Worm (Caenorhabditis elegans) whole organism, L1 larva: ENCODE results near the gene gmps-1.
A peak's percentile ranks its signal among the peaks of the same experiment; 100 is the strongest.

Experiments used
- aha-1 ChIP-seq: fragments of 150-350 bp; optimal IDR thresholded peaks from 2 replicates; lab custom pipeline; 2014; ENCODE audit warnings: missing biosample characterization, missing genetic modification characterization
- blmp-1 ChIP-seq: fragments of 150-350 bp; optimal IDR thresholded peaks from 2 replicates; lab custom pipeline; 2014; ENCODE audit warnings: missing biosample characterization, missing genetic modification characterization
- ceh-8 ChIP-seq: fragments of 200-800 bp; sonication (Bioruptor generic); optimal IDR thresholded peaks from 2 replicates; lab custom pipeline; 2018; ENCODE audit warnings: mild to moderate bottlenecking, missing genetic modification characterization, moderate library complexity, missing compliant biosample characterization
- ceh-82 ChIP-seq, 3 experiments: fragments of 150-350 bp in 1 of 3; sonication (generic microtip) in 2 of 3; optimal IDR thresholded peaks; 2 replicates each; lab custom pipeline; 2014 to 2017; ENCODE audit warnings: missing biosample characterization in 3 of 3, missing genetic modification characterization in 3 of 3
- dpl-1 ChIP-seq, 3 experiments: fragments of 150-350 bp in 2 of 3; sonication (generic microtip) in 1 of 3; optimal IDR thresholded peaks; 2 replicates each; lab custom pipeline; 2014 to 2017; ENCODE audit warnings: missing biosample characterization in 3 of 3, missing genetic modification characterization in 3 of 3, missing genetic modification reagents in 3 of 3
- dsc-1 ChIP-seq: sonication (generic microtip); optimal IDR thresholded peaks from 2 replicates; lab custom pipeline; 2016; ENCODE audit warnings: mild to moderate bottlenecking, missing genetic modification characterization, missing compliant biosample characterization
- efl-1 ChIP-seq, 4 experiments: fragments of 150-350 bp; optimal IDR thresholded peaks in 3 of 4; peaks in 1 of 4; 1 replicate in 1 of 4; 2 replicates in 3 of 4; lab custom pipeline; 2014; ENCODE audit warnings: missing biosample characterization in 2 of 4, missing genetic modification characterization in 2 of 4, missing genetic modification reagents in 2 of 4
- egl-13 ChIP-seq: sonication (generic microtip); optimal IDR thresholded peaks from 2 replicates; lab custom pipeline; 2016; ENCODE audit warnings: missing genotype, missing genetic modification reagents, missing genetic modification characterization, missing compliant biosample characterization
- elt-3 ChIP-seq, 6 experiments: fragments of 150-350 bp in 1 of 6; sonication (generic microtip); optimal IDR thresholded peaks; 2 replicates each; lab custom pipeline; 2017 to 2018; ENCODE audit warnings: missing biosample characterization in 6 of 6, missing genetic modification characterization in 6 of 6, inconsistent platforms in 1 of 6
- fkh-10 ChIP-seq: sonication (generic microtip); optimal IDR thresholded peaks from 2 replicates; lab custom pipeline; 2017; ENCODE audit warnings: missing biosample characterization, missing genetic modification reagents, missing genetic modification characterization
- fkh-8 ChIP-seq: sonication (generic microtip); optimal IDR thresholded peaks from 2 replicates; lab custom pipeline; 2016; ENCODE audit warnings: mild to moderate bottlenecking, missing genetic modification characterization, missing compliant biosample characterization
- hlh-4 ChIP-seq: sonication (generic microtip); optimal IDR thresholded peaks from 2 replicates; lab custom pipeline; 2016; ENCODE audit warnings: mild to moderate bottlenecking, missing genetic modification characterization, missing compliant biosample characterization
- lin-14 ChIP-seq: fragments of 200-800 bp; sonication (Bioruptor generic); optimal IDR thresholded peaks from 2 replicates; lab custom pipeline; 2018; ENCODE audit warnings: mild to moderate bottlenecking, missing genetic modification characterization, moderate library complexity, missing compliant biosample characterization
- lin-35 ChIP-seq, 2 experiments: fragments of 150-350 bp; optimal IDR thresholded peaks; 2 replicates each; lab custom pipeline; 2014; ENCODE audit warnings: missing biosample characterization in 2 of 2, missing genetic modification characterization in 2 of 2, missing genetic modification reagents in 2 of 2
- lir-3 ChIP-seq: sonication (generic microtip); optimal IDR thresholded peaks from 2 replicates; lab custom pipeline; 2016; ENCODE audit warnings: mild to moderate bottlenecking, missing genetic modification characterization, moderate library complexity, missing compliant biosample characterization; ENCODE audit not compliant: poor library complexity
- lsy-2 ChIP-seq, 2 experiments: fragments of 150-350 bp; optimal IDR thresholded peaks; 2 replicates each; lab custom pipeline; 2014; ENCODE audit warnings: missing biosample characterization in 2 of 2, missing genetic modification characterization in 2 of 2
- mdl-1 ChIP-seq, 2 experiments: fragments of 150-350 bp; optimal IDR thresholded peaks; 2 replicates each; lab custom pipeline; 2014 to 2017; ENCODE audit warnings: missing biosample characterization in 2 of 2, missing genetic modification characterization in 2 of 2, inconsistent platforms in 1 of 2
- mep-1 ChIP-seq: fragments of 150-350 bp; optimal IDR thresholded peaks from 2 replicates; lab custom pipeline; 2014; ENCODE audit warnings: missing biosample characterization, missing genetic modification characterization
- nhr-11 ChIP-seq: fragments of 150-350 bp; optimal IDR thresholded peaks from 2 replicates; lab custom pipeline; 2014; ENCODE audit warnings: missing biosample characterization, missing genetic modification characterization
- nhr-19 ChIP-seq: fragments of 200-800 bp; sonication (Bioruptor generic); conservative IDR thresholded peaks from 2 replicates; pipeline ENCODE4 v1.3.6; 2022; ENCODE audit warnings: missing genetic modification characterization, missing compliant biosample characterization
- nhr-20 ChIP-seq: sonication (generic microtip); optimal IDR thresholded peaks from 2 replicates; lab custom pipeline; 2016; ENCODE audit warnings: mild to moderate bottlenecking, missing genetic modification characterization, missing compliant biosample characterization
- nhr-237 ChIP-seq: fragments of 150-350 bp; optimal IDR thresholded peaks from 2 replicates; lab custom pipeline; 2014; ENCODE audit warnings: missing biosample characterization, missing genetic modification characterization
- nhr-71 ChIP-seq: sonication (generic microtip); optimal IDR thresholded peaks from 2 replicates; lab custom pipeline; 2016; ENCODE audit warnings: mild to moderate bottlenecking, missing genetic modification characterization, moderate library complexity, missing compliant biosample characterization
- nhr-85 ChIP-seq: sonication (generic microtip); peaks from one replicate; lab custom pipeline; 2016; ENCODE audit warnings: missing genetic modification characterization, inconsistent platforms, missing compliant biosample characterization
- nhr-90 ChIP-seq: sonication (generic microtip); optimal IDR thresholded peaks from 2 replicates; lab custom pipeline; 2016; ENCODE audit warnings: mild to moderate bottlenecking, missing genetic modification characterization, missing compliant biosample characterization; ENCODE audit not compliant: poor library complexity
- rnt-1 ChIP-seq: sonication (generic microtip); optimal IDR thresholded peaks from 2 replicates; lab custom pipeline; 2016; ENCODE audit warnings: mild to moderate bottlenecking, missing genetic modification characterization, moderate library complexity, missing compliant biosample characterization
- skn-1 ChIP-seq: fragments of 150-350 bp; optimal IDR thresholded peaks from 2 replicates; lab custom pipeline; 2014; ENCODE audit warnings: missing biosample characterization, missing genetic modification characterization
- snu-23 ChIP-seq: sonication (generic microtip); optimal IDR thresholded peaks from 2 replicates; lab custom pipeline; 2016; ENCODE audit warnings: missing genetic modification characterization, missing compliant biosample characterization
- tlp-1 ChIP-seq: fragments of 150-350 bp; optimal IDR thresholded peaks from 2 replicates; lab custom pipeline; 2014; ENCODE audit warnings: missing biosample characterization, missing genetic modification characterization
- unc-62 ChIP-seq: fragments of 150-350 bp; optimal IDR thresholded peaks from 2 replicates; lab custom pipeline; 2014; ENCODE audit warnings: missing biosample characterization, missing genetic modification reagents, missing genetic modification characterization
- unc-86 ChIP-seq: sonication (generic microtip); optimal IDR thresholded peaks from 2 replicates; lab custom pipeline; 2016; ENCODE audit warnings: missing genetic modification characterization, missing compliant biosample characterization
- unc-98 ChIP-seq: fragments of 200-800 bp; sonication (Bioruptor generic); IDR thresholded peaks from 2 replicates; pipeline ENCODE4 v1.3.6; 2022; ENCODE audit warnings: missing genetic modification characterization, missing compliant biosample characterization
- ztf-11 ChIP-seq, 2 experiments: sonication (generic microtip); optimal IDR thresholded peaks; 2 replicates each; lab custom pipeline; 2016 to 2017; ENCODE audit warnings: missing genetic modification characterization in 2 of 2, missing biosample characterization in 1 of 2, missing compliant biosample characterization in 1 of 2

Gene gmps-1

ce11 chrII:10887097-10887496 lies 18.6 kb upstream of the gmps-1 start:
- TF ChIP-seq skn-1 (peak; percentile 31), ceh-8 (GFP tag; lab: Kevin White, UChicago) (no peak), efl-1 (optimal IDR thresholded peaks at IDR 0.05; lab: Kevin White, UChicago) (no peak), efl-1 (GFP tag; optimal IDR thresholded peaks at IDR 0.05 in 1 of 2; lab: Kevin White, UChicago) (peak in 1 of 2 experiments; percentile 53), lin-35 (GFP tag; optimal IDR thresholded peaks at IDR 0.05; lab: Kevin White, UChicago) (peak in 1 of 2 experiments; percentile 11), mep-1 (peak; percentile 21), ceh-82 (tag; optimal IDR thresholded peaks at IDR 0.05; lab: Kevin White, UChicago) (peak in 1 of 3 experiments; percentile 5), lsy-2 (tag; optimal IDR thresholded peaks at IDR 0.05; lab: Kevin White, UChicago) (peak in 1 of 2 experiments; percentile 29), blmp-1 (tag; lab: Kevin White, UChicago) (peak; percentile 76), nhr-11 (tag; lab: Kevin White, UChicago) (no peak), nhr-85 (peak; percentile 83), mdl-1 (tag; optimal IDR thresholded peaks at IDR 0.05; lab: Kevin White, UChicago) (peak in 1 of 2 experiments; percentile 12), nhr-71 (peak; percentile 27), nhr-237 (tag; lab: Kevin White, UChicago) (no peak), aha-1 (tag; lab: Kevin White, UChicago) (no peak), nhr-20 (tag; lab: Kevin White, UChicago) (peak; percentile 49), snu-23 (GFP tag; lab: Kevin White, UChicago) (peak; percentile 41), lin-14 (GFP tag; lab: Kevin White, UChicago) (peak; percentile 74), elt-3 (tag; optimal IDR thresholded peaks at IDR 0.05; lab: Kevin White, UChicago) (peak in 1 of 6 experiments; percentile 57)

- TF ChIP-seq unc-98 (GFP tag; lab: Robert Waterston, UW) (no peak), egl-13 (tag; lab: Kevin White, UChicago) (no peak), nhr-19 (GFP tag; lab: Robert Waterston, UW) (no peak), unc-86 (no peak), blmp-1 (tag; lab: Kevin White, UChicago) (peak; percentile 12), ceh-82 (tag; optimal IDR thresholded peaks at IDR 0.05; lab: Kevin White, UChicago) (no peak), nhr-85 (peak; percentile 53), lir-3 (tag; lab: Kevin White, UChicago) (no peak), tlp-1 (no peak), ztf-11 (tag; optimal IDR thresholded peaks at IDR 0.05; lab: Kevin White, UChicago) (no peak)
Observed at ce11 chrII:10885868-10886514, 17.5 kb upstream of the gmps-1 start, which contains the start of gene F44F4.3. Gene F44F4.3 (minus strand): TSS chrII:10885918.

- no peak for TF ChIP-seq fkh-10 (GFP tag; lab: Kevin White, UChicago)
- TF ChIP-seq nhr-19 (GFP tag; lab: Robert Waterston, UW), result no peak
- TF ChIP-seq unc-62, result no peak
- TF ChIP-seq mdl-1 (tag; optimal IDR thresholded peaks at IDR 0.05; lab: Kevin White, UChicago), result no peak
- TF ChIP-seq dsc-1 (tag; lab: Kevin White, UChicago), result no peak
- TF ChIP-seq nhr-90 (tag; lab: Kevin White, UChicago), result no peak
- no peak for TF ChIP-seq rnt-1
Observed at ce11 chrII:10885250-10885649, 16.7 kb upstream of the gmps-1 start.

- no peak for TF ChIP-seq fkh-8 (tag; lab: Kevin White, UChicago)
- no peak for TF ChIP-seq hlh-4 (tag; lab: Kevin White, UChicago)
- TF ChIP-seq dsc-1 (tag; lab: Kevin White, UChicago), result no peak
- no peak for TF ChIP-seq dpl-1 (GFP tag; optimal IDR thresholded peaks at IDR 0.05; lab: Kevin White, UChicago)
- TF ChIP-seq, all 84 proteins: peak for 0
Observed at ce11 chrII:10884396-10884795, 15.9 kb upstream of the gmps-1 start, which contains the start of gene egg-3. Gene egg-3 (minus strand): TSS chrII:10884441.
